Worm (Caenorhabditis elegans) whole organism, young adult: ENCODE results near the gene acy-2.

ENCODE experiments used
- F10E7.11 ChIP-seq: sonication (generic microtip); optimal IDR thresholded peaks from 2 replicates; lab custom pipeline; 2017; ENCODE audit warnings: mild to moderate bottlenecking, missing genetic modification characterization, moderate library complexity, missing compliant biosample characterization
- F55B11.4 ChIP-seq: sonication (generic microtip); optimal IDR thresholded peaks from 2 replicates; lab custom pipeline; 2016; ENCODE audit warnings: missing compliant biosample characterization, missing genetic modification characterization, borderline replicate concordance; ENCODE audit not compliant: insufficient read depth
- F57A8.1 ChIP-seq: fragments of 200-800 bp; sonication (Bioruptor generic); optimal IDR thresholded peaks from 2 replicates; lab custom pipeline; 2018; ENCODE audit warnings: mild to moderate bottlenecking, missing genetic modification characterization, moderate library complexity, missing compliant biosample characterization
- Y53F4B.3 ChIP-seq: fragments of 200-800 bp; sonication (Bioruptor generic); IDR thresholded peaks from 2 replicates; pipeline ENCODE4 v1.3.6; 2022; ENCODE audit warnings: missing genetic modification reagents, missing genetic modification characterization, missing compliant biosample characterization
- Y95B8A.8 ChIP-seq: fragments of 200-800 bp; sonication (Bioruptor generic); IDR thresholded peaks from 2 replicates; pipeline ENCODE4 v1.3.6; 2022; ENCODE audit warnings: missing genetic modification reagents, missing genetic modification characterization, missing compliant biosample characterization
- akir-1 ChIP-seq: fragments of 200-800 bp; sonication (Bioruptor generic); optimal IDR thresholded peaks from 2 replicates; lab custom pipeline; 2018; ENCODE audit warnings: mild to moderate bottlenecking, missing genetic modification characterization, moderate library complexity, missing compliant biosample characterization
- ama-1 ChIP-seq, 3 experiments: fragments of 150-350 bp in 1 of 3; sonication (generic microtip) in 2 of 3; optimal IDR thresholded peaks; 2 replicates each; lab custom pipeline; 2014 to 2018; ENCODE audit warnings: missing biosample characterization in 2 of 3, missing genetic modification characterization in 2 of 3, missing genetic modification reagents in 2 of 3
- aptf-2 ChIP-seq: fragments of 200-800 bp; sonication (Bioruptor generic); conservative IDR thresholded peaks from 2 replicates; pipeline ENCODE4 v1.3.6; 2022; ENCODE audit warnings: missing genetic modification reagents, missing genetic modification characterization, missing compliant biosample characterization
- atf-7 ChIP-seq: sonication (generic microtip); optimal IDR thresholded peaks from 2 replicates; lab custom pipeline; 2017; ENCODE audit warnings: mild to moderate bottlenecking, missing genetic modification characterization, missing compliant biosample characterization
- cebp-1 ChIP-seq, 2 experiments: fragments of 200-800 bp in 1 of 2; sonication (Bioruptor generic) in 1 of 2; sonication (generic microtip) in 1 of 2; IDR thresholded peaks in 1 of 2; optimal IDR thresholded peaks in 1 of 2; 2 replicates each; pipeline versions ENCODE4 v1.3.6 to Lab custom; 2017 to 2022; ENCODE audit warnings: missing compliant biosample characterization in 2 of 2, missing genetic modification characterization in 2 of 2, mild to moderate bottlenecking in 1 of 2, missing genetic modification reagents in 1 of 2, moderate library complexity in 1 of 2
- cebp-2 ChIP-seq: fragments of 200-800 bp; sonication (Bioruptor generic); IDR thresholded peaks from 2 replicates; pipeline ENCODE4 v1.3.6; 2022; ENCODE audit warnings: missing genetic modification characterization, missing compliant biosample characterization
- ceh-79 ChIP-seq: sonication (generic microtip); optimal IDR thresholded peaks from 2 replicates; lab custom pipeline; 2017; ENCODE audit warnings: mild to moderate bottlenecking, missing genetic modification characterization, missing compliant biosample characterization
- die-1 ChIP-seq: sonication (generic microtip); optimal IDR thresholded peaks from 2 replicates; lab custom pipeline; 2016; ENCODE audit warnings: missing genotype, mild to moderate bottlenecking, missing genetic modification characterization, missing compliant biosample characterization
- efl-1 ChIP-seq: fragments of 150-350 bp; optimal IDR thresholded peaks from 2 replicates; lab custom pipeline; 2014; ENCODE audit warnings: missing biosample characterization, missing genetic modification reagents, missing genetic modification characterization
- fkh-3 ChIP-seq: sonication (generic microtip); optimal IDR thresholded peaks from 2 replicates; lab custom pipeline; 2016; ENCODE audit warnings: mild to moderate bottlenecking, missing genetic modification characterization, missing compliant biosample characterization
- hrde-1 ChIP-seq: sonication (generic microtip); optimal IDR thresholded peaks from 2 replicates; lab custom pipeline; 2016; ENCODE audit warnings: missing genetic modification characterization, mild to moderate bottlenecking, missing compliant biosample characterization, moderate library complexity, missing genotype, missing genetic modification reagents, borderline replicate concordance
- hsf-1 ChIP-seq: fragments of 200-800 bp; sonication (Bioruptor generic); IDR thresholded peaks from 2 replicates; pipeline ENCODE4 v1.3.6; 2022; ENCODE audit warnings: missing genetic modification reagents, missing genetic modification characterization, missing compliant biosample characterization
- lin-35 ChIP-seq, 3 experiments: fragments of 150-350 bp in 2 of 3; sonication (generic microtip) in 1 of 3; optimal IDR thresholded peaks; 2 replicates each; lab custom pipeline; 2014 to 2018; ENCODE audit warnings: missing biosample characterization in 3 of 3, missing genetic modification characterization in 3 of 3, missing genetic modification reagents in 3 of 3
- mxl-1 ChIP-seq: sonication (generic microtip); optimal IDR thresholded peaks from 2 replicates; lab custom pipeline; 2016; ENCODE audit warnings: missing genetic modification characterization, missing compliant biosample characterization
- nfya-2 ChIP-seq: fragments of 200-800 bp; sonication (Bioruptor generic); IDR thresholded peaks from 2 replicates; pipeline ENCODE4 v1.3.6; 2022; ENCODE audit warnings: missing genetic modification reagents, missing genetic modification characterization, missing compliant biosample characterization
- nhr-27 ChIP-seq: fragments of 200-800 bp; sonication (Bioruptor generic); optimal IDR thresholded peaks from 2 replicates; lab custom pipeline; 2018; ENCODE audit warnings: mild to moderate bottlenecking, missing genetic modification characterization, moderate library complexity, missing compliant biosample characterization
- nhr-90 ChIP-seq: sonication (generic microtip); optimal IDR thresholded peaks from 2 replicates; lab custom pipeline; 2016; ENCODE audit warnings: missing genotype, mild to moderate bottlenecking, missing genetic modification characterization, missing compliant biosample characterization
- pha-4 ChIP-seq: fragments of 150-350 bp; sonication (generic microtip); optimal IDR thresholded peaks from 2 replicates; lab custom pipeline; 2014; ENCODE audit warnings: missing biosample characterization, missing genetic modification reagents, missing genetic modification characterization
- rcor-1 ChIP-seq: fragments of 200-800 bp; sonication (Bioruptor generic); IDR thresholded peaks from 2 replicates; pipeline ENCODE4 v1.3.6; 2022; ENCODE audit warnings: missing genetic modification reagents, missing genetic modification characterization, missing compliant biosample characterization
- rpc-1 ChIP-seq, 2 experiments: fragments of 150-350 bp in 1 of 2; sonication (generic microtip) in 1 of 2; optimal IDR thresholded peaks; 2 replicates each; lab custom pipeline; 2014 to 2018; ENCODE audit warnings: missing biosample characterization in 1 of 2, missing genetic modification characterization in 1 of 2, missing genetic modification reagents in 1 of 2, missing genotype in 1 of 2
- snpc-3.4 ChIP-seq: sonication (generic microtip); optimal IDR thresholded peaks from 2 replicates; lab custom pipeline; 2017; ENCODE audit warnings: missing genetic modification characterization, mild to moderate bottlenecking, missing compliant biosample characterization, antibody characterized with exemption, moderate library complexity, missing genotype, missing genetic modification reagents
- snpc-4 ChIP-seq, 5 experiments: fragments of 150-350 bp in 1 of 5; sonication (generic microtip) in 4 of 5; optimal IDR thresholded peaks; 2 replicates each; lab custom pipeline; 2014 to 2018; ENCODE audit warnings: missing genetic modification characterization in 5 of 5, missing biosample characterization in 3 of 5, antibody characterized with exemption in 2 of 5, mild to moderate bottlenecking in 2 of 5, missing compliant biosample characterization in 2 of 5, missing genotype in 2 of 5, moderate library complexity in 2 of 5, missing genetic modification reagents in 1 of 5
- sptf-2 ChIP-seq: fragments of 200-800 bp; sonication (Bioruptor generic); optimal IDR thresholded peaks from 2 replicates; lab custom pipeline; 2018; ENCODE audit warnings: mild to moderate bottlenecking, missing genetic modification characterization, missing compliant biosample characterization
- zfh-2 ChIP-seq: fragments of 200-800 bp; sonication (Bioruptor generic); conservative IDR thresholded peaks from 2 replicates; pipeline ENCODE4 v1.3.6; 2022; ENCODE audit warnings: missing genetic modification reagents, missing genetic modification characterization, missing compliant biosample characterization
- ztf-18 ChIP-seq: sonication (generic microtip); optimal IDR thresholded peaks from 2 replicates; lab custom pipeline; 2016; ENCODE audit warnings: missing genotype, mild to moderate bottlenecking, missing genetic modification characterization, missing compliant biosample characterization

acy-2 gene

ce11 chrV:5983380-5983779 lies 7.6 kb downstream of the acy-2 start, which contains the start of gene dhs-16:
Gene dhs-16, plus strand, starts transcription at chrV:5983745.
- TF ChIP-seq Y95B8A.8 (no peak), nhr-27 (tag; lab: Kevin White, UChicago) (no peak), nhr-90 (no peak), ceh-79 (no peak), F57A8.1 (GFP tag; lab: Kevin White, UChicago) (no peak), atf-7 (tag; lab: Kevin White, UChicago) (no peak), nfya-2 (GFP tag; lab: Robert Waterston, UW) (no peak), rpc-1 (optimal IDR thresholded peaks at IDR 0.05; lab: Kevin White, UChicago) (no peak), rpc-1 (tag; optimal IDR thresholded peaks at IDR 0.05; lab: Kevin White, UChicago) (no peak), sptf-2 (GFP tag; lab: Kevin White, UChicago) (no peak), fkh-3 (no peak)

ce11 chrV:5984244-5984643 lies 8.4 kb downstream of the acy-2 start:
- TF ChIP-seq hrde-1 (tag; lab: Kevin White, UChicago) (no peak), rcor-1 (no peak), cebp-1 (GFP tag; IDR thresholded peaks at IDR 0.05; lab: Robert Waterston, UW) (no peak), cebp-1 (tag; optimal IDR thresholded peaks at IDR 0.05; lab: Kevin White, UChicago) (no peak), rpc-1 (optimal IDR thresholded peaks at IDR 0.05; lab: Kevin White, UChicago) (no peak), rpc-1 (tag; optimal IDR thresholded peaks at IDR 0.05; lab: Kevin White, UChicago) (no peak), ama-1 (optimal IDR thresholded peaks at IDR 0.05; lab: Kevin White, UChicago) (no peak), ama-1 (GFP tag; optimal IDR thresholded peaks at IDR 0.05; lab: Kevin White, UChicago) (no peak), die-1 (tag; lab: Kevin White, UChicago) (no peak), pha-4 (tag; lab: Kevin White, UChicago) (no peak), efl-1 (no peak), nfya-2 (GFP tag; lab: Robert Waterston, UW) (no peak)

- no peak for TF ChIP-seq snpc-3.4 (tag; lab: Kevin White, UChicago)
- TF ChIP-seq Y53F4B.3 (GFP tag; lab: Robert Waterston, UW) = no peak
- no peak for TF ChIP-seq efl-1
- TF ChIP-seq lin-35 (GFP tag; optimal IDR thresholded peaks at IDR 0.05; lab: Kevin White, UChicago) = no peak
- no peak for TF ChIP-seq mxl-1 (tag; lab: Kevin White, UChicago)
- no peak for TF ChIP-seq aptf-2
- no peak for TF ChIP-seq snpc-4 (GFP tag; optimal IDR thresholded peaks at IDR 0.05; lab: Kevin White, UChicago)
- TF ChIP-seq snpc-4 (tag; optimal IDR thresholded peaks at IDR 0.05; lab: Kevin White, UChicago) = no peak
Measured at ce11 chrV:5986755-5987154, 10.9 kb downstream of the acy-2 start, which contains the start of gene C10F3.7. Gene C10F3.7, minus strand, starts transcription at chrV:5986855.

- TF ChIP-seq zfh-2 (GFP tag; lab: Robert Waterston, UW) = no peak
- TF ChIP-seq cebp-2 (GFP tag; lab: Robert Waterston, UW) = no peak
- no peak for TF ChIP-seq hsf-1 (GFP tag; lab: Robert Waterston, UW)
- TF ChIP-seq akir-1 (GFP tag; lab: Kevin White, UChicago) = no peak
- no peak for TF ChIP-seq F55B11.4 (tag; lab: Kevin White, UChicago)
- no peak for TF ChIP-seq F10E7.11 (tag; lab: Kevin White, UChicago)
- no peak for TF ChIP-seq atf-7 (tag; lab: Kevin White, UChicago)
- TF ChIP-seq ztf-18 = no peak
- TF ChIP-seq, all 124 proteins: peak for 0
Measured at ce11 chrV:5990383-5990782, 14.6 kb downstream of the acy-2 start, which contains the start of gene fut-8. Gene fut-8, minus strand, starts transcription at chrV:5990483.
